Fruit fly (Drosophila melanogaster): ENCODE data around the gene CG14540.

CG14540 gene

dm6 chr3R:25968486-25968885 lies 9.4 kb downstream of the CG14540 start (continued):
- TF ChIP-seq repo (GFP tag; optimal IDR thresholded peaks at IDR 0.05) (no peak), CG17385 (GFP tag; optimal IDR thresholded peaks at IDR 0.05) (no peak), Hsf (GFP tag; optimal IDR thresholded peaks at IDR 0.05) (no peak), crol (GFP tag; IDR thresholded peaks at IDR 0.05) (no peak), knrl (GFP tag; IDR thresholded peaks at IDR 0.05; ENCODE audit: partially characterized antibody) (no peak), trh (GFP tag; optimal IDR thresholded peaks at IDR 0.05) (no peak), zfh2 (GFP tag; optimal IDR thresholded peaks at IDR 0.05) (no peak), CG43689 (GFP tag; IDR thresholded peaks at IDR 0.05) (no peak), CG14014 (GFP tag; IDR thresholded peaks at IDR 0.05) (peak; percentile 69; the same call in 1 of the 2 replicates), CG17802 (tag; optimal IDR thresholded peaks at IDR 0.05) (no peak)

- TF ChIP-seq CG43689 (GFP tag; IDR thresholded peaks at IDR 0.05) (no peak), Dip3 (GFP tag; optimal IDR thresholded peaks at IDR 0.05) (no peak), kah (GFP tag; optimal IDR thresholded peaks at IDR 0.05) (no peak), ash1 (GFP tag; optimal IDR thresholded peaks at IDR 0.05) (no peak), sima (GFP tag; optimal IDR thresholded peaks at IDR 0.05) (no peak), CG9932 (GFP tag; IDR thresholded peaks at IDR 0.05) (0 out of 2 replicates have a peak, but pooled peaks have one; percentile 2), ewg (GFP tag; optimal IDR thresholded peaks at IDR 0.05) (peak; percentile 76), abd-A (tag; optimal IDR thresholded peaks at IDR 0.05) (peak; percentile 79), fu2 (GFP tag; optimal IDR thresholded peaks at IDR 0.05) (no peak), CG4854 (GFP tag; optimal IDR thresholded peaks at IDR 0.05) (no peak), al (GFP tag; IDR thresholded peaks at IDR 0.05) (no peak), Dip2 (GFP tag; IDR thresholded peaks at IDR 0.05) (peak; percentile 20; the same call in 1 of the 2 replicates), CG6854 (GFP tag; optimal IDR thresholded peaks at IDR 0.05) (no peak), HmgZ (tag; optimal IDR thresholded peaks at IDR 0.05) (no peak), CG18011 (GFP tag; optimal IDR thresholded peaks at IDR 0.05) (no peak), CG13894 (tag; optimal IDR thresholded peaks at IDR 0.05) (peak; percentile 22), CG12744 (GFP tag; optimal IDR thresholded peaks at IDR 0.05) (no peak), CG6813 (GFP tag; optimal IDR thresholded peaks at IDR 0.05) (no peak), hth (optimal IDR thresholded peaks at IDR 0.05) (no peak), Dp (GFP tag; optimal IDR thresholded peaks at IDR 0.05) (no peak)
These were observed 9.8 kb downstream of the CG14540 start for dm6 chr3R:25968915-25969314.

dm6 chr3R:25969780-25970179 lies 10.7 kb downstream of the CG14540 start, which contains the start of gene fid:
fid (plus strand) TSS chr3R:25970080.
- TF ChIP-seq CG12104 (GFP tag; optimal IDR thresholded peaks at IDR 0.05), result no peak
- TF ChIP-seq Bteb2 (GFP tag; optimal IDR thresholded peaks at IDR 0.05), result no peak
- TF ChIP-seq CG17612 (GFP tag; IDR thresholded peaks at IDR 0.05), result no peak
- peak; percentile 0 for TF ChIP-seq CG18599 (GFP tag; optimal IDR thresholded peaks at IDR 0.05)

- TF ChIP-seq CG31388 (GFP tag; optimal IDR thresholded peaks at IDR 0.05) (no peak), MBD-R2 (GFP tag; IDR thresholded peaks at IDR 0.05) (peak; percentile 34), dm (GFP tag; optimal IDR thresholded peaks at IDR 0.05) (no peak), Oaz (GFP tag; IDR thresholded peaks at IDR 0.05) (no peak), hbn (GFP tag; IDR thresholded peaks at IDR 0.05; ENCODE audit: partially characterized antibody) (peak; percentile 81), Adf1 (GFP tag; IDR thresholded peaks at IDR 0.05) (no peak), Nf-YA (GFP tag; IDR thresholded peaks at IDR 0.05) (no peak), CG14965 (GFP tag; optimal IDR thresholded peaks at IDR 0.05; ENCODE audit: borderline replicate concordance) (no peak), HmgZ (tag; optimal IDR thresholded peaks at IDR 0.05) (no peak), CG10565 (GFP tag; optimal IDR thresholded peaks at IDR 0.05) (no peak), CG43689 (GFP tag; IDR thresholded peaks at IDR 0.05) (no peak), CG32767 (GFP tag; IDR thresholded peaks at IDR 0.05) (no peak), Ptx1 (GFP tag; IDR thresholded peaks at IDR 0.05) (no peak), CG42726 (GFP tag; IDR thresholded peaks at IDR 0.05; ENCODE audit: partially characterized antibody) (peak; percentile 87), CG2120 (GFP tag; optimal IDR thresholded peaks at IDR 0.05) (no peak), stwl (tag; optimal IDR thresholded peaks at IDR 0.05) (peak; percentile 84), phol (tag; optimal IDR thresholded peaks at IDR 0.05) (no peak), chm (GFP tag; IDR thresholded peaks at IDR 0.05) (no peak)
These were observed 23.7 kb downstream of the CG14540 start, which contains the start of gene Nf1 for dm6 chr3R:25982734-25983133. Nf1 (plus strand) TSS chr3R:25983013.
